Worm (Caenorhabditis elegans) whole organism, L1 larva: ENCODE data around the gene zhit-2.

Source experiments
- alr-1 ChIP-seq: fragments of 200-800 bp; sonication (Bioruptor generic); optimal IDR thresholded peaks from 2 replicates; lab custom pipeline; 2018; ENCODE audit warnings: borderline replicate concordance, mild to moderate bottlenecking, missing genetic modification characterization, missing compliant biosample characterization
- lin-14 ChIP-seq: fragments of 200-800 bp; sonication (Bioruptor generic); optimal IDR thresholded peaks from 2 replicates; lab custom pipeline; 2018; ENCODE audit warnings: mild to moderate bottlenecking, missing genetic modification characterization, moderate library complexity, missing compliant biosample characterization
- nhr-76 ChIP-seq: sonication (generic microtip); optimal IDR thresholded peaks from 2 replicates; lab custom pipeline; 2017; ENCODE audit warnings: missing biosample characterization, missing genetic modification characterization
- nhr-77 ChIP-seq: fragments of 150-350 bp; optimal IDR thresholded peaks from 2 replicates; lab custom pipeline; 2014; ENCODE audit warnings: missing biosample characterization, missing genetic modification characterization
- pqm-1 ChIP-seq: sonication (generic microtip); optimal IDR thresholded peaks from 3 replicates; lab custom pipeline; 2017; ENCODE audit warnings: missing biosample characterization, missing genetic modification characterization
- unc-130 ChIP-seq: fragments of 150-350 bp; optimal IDR thresholded peaks from 2 replicates; lab custom pipeline; 2017; ENCODE audit warnings: missing biosample characterization, missing genetic modification characterization, inconsistent platforms

DNA sequence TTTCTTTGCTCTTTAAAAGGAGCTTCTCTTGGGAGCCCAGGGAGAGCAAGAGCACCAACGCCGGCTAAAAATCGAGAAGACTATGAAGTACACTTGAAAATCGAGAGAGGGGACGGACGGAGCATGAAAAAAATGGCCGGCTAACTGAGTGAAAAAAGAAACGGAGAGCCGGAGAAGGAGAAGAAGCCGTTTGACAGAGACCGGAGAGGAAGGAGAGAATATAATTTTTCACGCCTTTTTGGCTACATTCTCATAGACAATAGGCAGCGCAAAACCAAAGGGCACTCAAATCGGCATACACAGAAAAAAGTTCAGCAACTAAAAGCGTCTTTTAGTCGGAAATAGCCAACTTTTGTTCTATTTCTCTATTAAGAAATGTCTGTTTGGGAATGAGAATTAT is 22.7 kb downstream of the zhit-2 start:
- TF ChIP-seq pqm-1 (tag; lab: Kevin White, UChicago) (no peak), nhr-77 (tag; lab: Kevin White, UChicago) (no peak), alr-1 (tag; lab: Kevin White, UChicago) (no peak), lin-14 (peak; percentile 45), unc-130 (tag; lab: Kevin White, UChicago) (no peak), nhr-76 (no peak)
